Worm (Caenorhabditis elegans) whole organism, midembryonic: Measurements from ENCODE around the gene cst-1.

Experiments used
- T22C8.4 ChIP-seq: fragments of 200-800 bp; sonication (Bioruptor generic); IDR thresholded peaks from 2 replicates; pipeline ENCODE4 v1.3.6; 2022; ENCODE audit warnings: missing genetic modification characterization, missing compliant biosample characterization
- cog-1 ChIP-seq: sonication (generic microtip); optimal IDR thresholded peaks from 2 replicates; lab custom pipeline; 2016; ENCODE audit warnings: missing genetic modification characterization, missing compliant biosample characterization
- flt-1 ChIP-seq: fragments of 200-800 bp; sonication (Bioruptor generic); IDR thresholded peaks from 2 replicates; pipeline ENCODE4 v1.3.6; 2022; ENCODE audit warnings: missing genetic modification characterization, missing compliant biosample characterization
- klf-2 ChIP-seq: fragments of 200-800 bp; sonication (Bioruptor generic); conservative IDR thresholded peaks from 2 replicates; pipeline ENCODE4 v1.3.6; 2022; ENCODE audit warnings: missing genetic modification reagents, missing genetic modification characterization, missing compliant biosample characterization
- med-1 ChIP-seq: sonication (generic microtip); optimal IDR thresholded peaks from 2 replicates; lab custom pipeline; 2017; ENCODE audit warnings: missing genetic modification characterization, mild to moderate bottlenecking, missing compliant biosample characterization, antibody characterized with exemption, missing genetic modification reagents; ENCODE audit not compliant: insufficient read depth
- ref-1 ChIP-seq: fragments of 200-800 bp; sonication (Bioruptor generic); conservative IDR thresholded peaks from 2 replicates; pipeline ENCODE4 v1.3.6; 2022; ENCODE audit warnings: missing genetic modification reagents, missing genetic modification characterization, missing compliant biosample characterization
- tab-1 ChIP-seq: fragments of 200-800 bp; sonication (Bioruptor generic); IDR thresholded peaks from 2 replicates; pipeline ENCODE4 v1.3.6; 2022; ENCODE audit warnings: missing genetic modification characterization, missing compliant biosample characterization
- ztf-23 ChIP-seq: fragments of 200-800 bp; sonication (Bioruptor generic); IDR thresholded peaks from 2 replicates; pipeline ENCODE4 v1.3.6; 2022; ENCODE audit warnings: missing genetic modification reagents, missing genetic modification characterization, missing compliant biosample characterization
- ztf-29 ChIP-seq: fragments of 200-800 bp; sonication (Bioruptor generic); IDR thresholded peaks from 2 replicates; pipeline ENCODE4 v1.3.6; 2022; ENCODE audit warnings: missing genetic modification reagents, missing genetic modification characterization, missing compliant biosample characterization

cst-1 gene

DNA sequence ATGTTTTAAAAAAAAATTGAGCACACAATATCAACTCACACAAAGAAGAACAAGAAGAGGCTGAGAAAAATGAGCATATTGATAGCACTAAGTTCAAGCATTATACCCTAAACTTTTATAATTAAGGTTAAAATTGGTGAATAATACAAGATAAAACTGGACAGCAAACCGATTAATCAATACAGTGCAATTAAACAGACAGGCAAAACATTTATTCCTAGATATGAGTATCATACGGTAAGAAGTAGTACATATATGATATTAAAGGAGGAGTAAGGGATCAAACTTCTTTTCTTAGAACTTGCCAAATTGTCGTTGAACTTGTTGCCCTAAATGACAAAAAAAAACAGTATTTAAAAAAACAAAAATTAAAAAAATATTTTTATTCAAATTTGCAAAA lies 32.6 kb downstream of the cst-1 start, which contains the start of gene R160.14:
R160.14 (minus strand) TSS at position 101 of the 400 bp plus-strand sequence.
- TF ChIP-seq tab-1 (GFP tag; lab: Robert Waterston, UW) (no peak), ref-1 (no peak), ztf-29 (GFP tag; lab: Robert Waterston, UW) (no peak), med-1 (GFP tag; lab: Kevin White, UChicago) (no peak), flt-1 (no peak), cog-1 (tag; lab: Kevin White, UChicago) (no peak), klf-2 (no peak), ztf-23 (GFP tag; lab: Robert Waterston, UW) (no peak), T22C8.4 (GFP tag; lab: Robert Waterston, UW) (no peak)

- TF ChIP-seq ref-1 (no peak), klf-2 (no peak), flt-1 (no peak), T22C8.4 (GFP tag; lab: Robert Waterston, UW) (no peak), ztf-29 (GFP tag; lab: Robert Waterston, UW) (no peak), med-1 (GFP tag; lab: Kevin White, UChicago) (no peak), tab-1 (GFP tag; lab: Robert Waterston, UW) (no peak), cog-1 (tag; lab: Kevin White, UChicago) (no peak), ztf-23 (GFP tag; lab: Robert Waterston, UW) (no peak)
Measured at ce11 chrX:4373123-4373522, 33.7 kb downstream of the cst-1 start, which contains the start of gene R160.6. R160.6 (minus strand) TSS chrX:4373223.

DNA sequence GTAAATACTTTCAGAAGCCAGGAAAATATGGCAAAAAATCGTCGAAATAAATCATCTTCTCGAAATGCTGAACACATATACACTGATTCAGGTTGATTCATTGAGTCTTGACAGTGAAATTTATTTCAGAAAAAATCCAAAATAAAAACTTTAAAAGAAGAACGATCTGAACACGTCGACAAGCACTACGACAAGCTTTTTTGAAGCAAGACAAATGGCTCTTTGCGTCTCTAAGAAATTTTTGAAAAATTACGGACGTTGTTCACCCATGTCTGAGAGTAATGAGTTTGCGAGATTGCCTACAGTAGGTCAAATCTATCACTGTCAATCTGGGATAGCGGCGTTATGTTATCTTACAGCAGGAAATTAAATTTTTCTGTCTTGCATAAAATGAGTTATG lies 37.4 kb downstream of the cst-1 start, which contains the start of gene R160.2:
R160.2 (minus strand) TSS at position 101 of the 400 bp plus-strand sequence.
- TF ChIP-seq klf-2 (no peak), cog-1 (tag; lab: Kevin White, UChicago) (no peak), med-1 (GFP tag; lab: Kevin White, UChicago) (no peak), T22C8.4 (GFP tag; lab: Robert Waterston, UW) (no peak), ztf-29 (GFP tag; lab: Robert Waterston, UW) (no peak), ref-1 (no peak), ztf-23 (GFP tag; lab: Robert Waterston, UW) (no peak), tab-1 (GFP tag; lab: Robert Waterston, UW) (no peak), flt-1 (no peak)

DNA sequence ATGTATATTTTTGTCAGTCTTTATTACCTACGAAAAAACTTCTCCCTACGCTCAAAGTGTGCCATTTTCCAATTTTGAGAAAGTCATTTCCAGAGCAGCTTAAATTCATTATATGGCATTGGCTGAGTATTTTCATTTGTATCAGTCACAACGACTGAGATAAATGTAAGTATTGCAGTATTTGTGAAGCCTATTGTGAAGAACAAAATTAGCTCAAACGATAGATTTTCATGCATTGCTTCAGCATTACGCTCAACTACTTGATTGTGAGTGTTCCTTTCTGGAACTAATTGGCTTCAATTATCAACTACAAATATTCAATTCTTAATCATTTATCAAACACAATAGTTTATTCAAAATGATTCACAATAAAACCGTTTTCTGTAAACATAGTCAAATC lies 38.3 kb downstream of the cst-1 start, which contains the start of gene R160.12:
R160.12 (minus strand) TSS at position 101 of the 400 bp plus-strand sequence.
- TF ChIP-seq ztf-29 (GFP tag; lab: Robert Waterston, UW) (no peak), flt-1 (no peak), ztf-23 (GFP tag; lab: Robert Waterston, UW) (no peak), ref-1 (no peak), tab-1 (GFP tag; lab: Robert Waterston, UW) (no peak), med-1 (GFP tag; lab: Kevin White, UChicago) (no peak), T22C8.4 (GFP tag; lab: Robert Waterston, UW) (no peak), cog-1 (tag; lab: Kevin White, UChicago) (no peak), klf-2 (no peak)

- no peak for TF ChIP-seq ztf-29 (GFP tag; lab: Robert Waterston, UW)
- TF ChIP-seq flt-1, result no peak
- no peak for TF ChIP-seq med-1 (GFP tag; lab: Kevin White, UChicago)
- TF ChIP-seq ref-1, result no peak
- TF ChIP-seq cog-1 (tag; lab: Kevin White, UChicago), result no peak
- no peak for TF ChIP-seq tab-1 (GFP tag; lab: Robert Waterston, UW)
- no peak for TF ChIP-seq T22C8.4 (GFP tag; lab: Robert Waterston, UW)
- TF ChIP-seq ztf-23 (GFP tag; lab: Robert Waterston, UW), result no peak
- no peak for TF ChIP-seq klf-2
Measured at ce11 chrX:4383316-4383936, 44.0 kb downstream of the cst-1 start, which contains the start of gene lst-2. lst-2 (minus strand) TSS chrX:4383366.

- TF ChIP-seq flt-1, result no peak
- TF ChIP-seq T22C8.4 (GFP tag; lab: Robert Waterston, UW), result no peak
- TF ChIP-seq klf-2, result no peak
- no peak for TF ChIP-seq tab-1 (GFP tag; lab: Robert Waterston, UW)
- TF ChIP-seq med-1 (GFP tag; lab: Kevin White, UChicago), result no peak
- no peak for TF ChIP-seq ref-1
- TF ChIP-seq cog-1 (tag; lab: Kevin White, UChicago), result no peak
- no peak for TF ChIP-seq ztf-29 (GFP tag; lab: Robert Waterston, UW)
- no peak for TF ChIP-seq ztf-23 (GFP tag; lab: Robert Waterston, UW)
Measured at ce11 chrX:4386493-4386892, 47.1 kb downstream of the cst-1 start.

DNA sequence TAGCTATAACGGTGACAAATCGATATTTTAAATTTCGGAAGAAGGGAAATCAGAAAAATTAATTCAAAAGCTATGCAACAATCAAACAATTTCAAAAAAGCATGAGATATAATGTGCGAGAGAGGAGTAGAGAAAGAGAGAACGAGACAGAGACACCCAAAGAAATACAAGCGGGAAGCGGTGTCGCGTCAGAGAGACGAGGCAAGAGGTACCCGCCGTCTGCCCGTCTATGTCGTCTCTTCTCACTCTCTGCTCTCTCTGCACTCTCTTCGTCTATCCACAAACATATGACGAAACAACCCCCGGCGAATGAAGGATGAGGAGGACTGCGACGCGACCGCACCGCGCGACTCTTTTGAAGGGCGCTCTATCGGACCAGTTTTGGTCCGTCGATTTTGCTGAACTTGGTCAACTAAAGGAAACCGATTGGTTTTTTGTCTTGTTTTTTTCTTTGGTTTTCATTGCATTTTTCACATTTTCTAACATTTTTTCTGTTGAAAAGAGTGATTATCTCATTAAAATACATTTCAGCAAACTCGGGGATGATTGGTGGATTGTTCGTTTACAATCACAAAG lies 49.5 kb downstream of the cst-1 start, which contains the start of gene dpy-23:
dpy-23 (plus strand) TSS at position 526 of the 576 bp plus-strand sequence.
- peak; percentile 91 for TF ChIP-seq cog-1 (tag; lab: Kevin White, UChicago)
- no peak for TF ChIP-seq ztf-29 (GFP tag; lab: Robert Waterston, UW)
- no peak for TF ChIP-seq ref-1
- no peak for TF ChIP-seq med-1 (GFP tag; lab: Kevin White, UChicago)
- TF ChIP-seq T22C8.4 (GFP tag; lab: Robert Waterston, UW), result no peak
- no peak for TF ChIP-seq tab-1 (GFP tag; lab: Robert Waterston, UW)
- no peak for TF ChIP-seq klf-2
- no peak for TF ChIP-seq ztf-23 (GFP tag; lab: Robert Waterston, UW)
- TF ChIP-seq flt-1, result 0 out of 2 replicates have a peak, but pooled peaks have one; percentile 46

DNA sequence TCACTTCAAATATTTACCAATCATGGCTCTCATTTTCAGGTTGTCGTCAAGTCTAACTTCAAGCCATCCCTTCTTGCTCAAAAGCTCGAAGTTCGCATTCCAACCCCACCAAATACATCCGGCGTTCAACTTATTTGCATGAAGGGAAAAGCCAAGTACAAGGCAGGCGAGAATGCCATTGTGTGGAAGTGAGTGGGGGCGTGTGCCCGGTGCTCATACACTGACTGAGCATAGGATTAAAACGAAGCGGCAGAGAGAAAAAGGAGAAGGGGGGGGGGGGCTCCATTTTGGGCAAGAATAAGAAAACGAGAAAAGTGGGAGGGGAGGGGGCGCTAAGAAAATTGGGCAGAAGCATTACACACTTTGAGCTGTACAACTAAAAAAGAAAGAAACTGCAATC lies 52.2 kb downstream of the cst-1 start:
- TF ChIP-seq klf-2 (no peak), cog-1 (tag; lab: Kevin White, UChicago) (no peak), ref-1 (no peak)
